Worm (Caenorhabditis elegans): ENCODE measurements around the gene klc-2.

DNA sequence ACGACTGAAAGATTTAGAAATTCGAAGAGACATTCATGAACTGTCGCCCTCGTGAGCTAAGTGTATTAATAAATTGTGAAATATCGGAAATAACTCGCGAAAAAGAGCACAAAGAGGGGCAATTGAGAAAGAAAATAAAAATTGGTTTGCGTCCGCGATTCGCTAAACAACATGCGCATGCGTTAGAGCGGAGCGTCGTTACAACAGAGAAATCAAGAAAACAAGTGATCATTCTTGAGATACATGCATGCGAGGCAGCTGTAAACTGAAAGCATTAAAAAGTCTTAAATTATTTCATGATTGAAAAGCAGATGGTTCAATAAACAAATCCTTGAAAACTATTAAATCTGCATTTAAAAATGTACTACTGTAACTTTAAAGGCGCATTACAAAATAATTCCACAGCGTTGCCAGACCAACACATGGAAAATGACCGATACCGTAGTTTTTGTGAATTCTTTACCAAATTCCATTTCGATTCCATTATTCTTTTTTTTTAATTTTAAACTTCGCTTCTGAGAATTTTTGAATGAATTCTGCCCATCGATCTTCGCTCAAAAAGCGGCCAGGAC lies 44.9 kb downstream of the klc-2 start, which contains the start of the genes cox-16 and syp-2:
- TF ChIP-seq F13C5.2 (tag; optimal IDR thresholded peaks at IDR 0.05) = no peak
- no peak for TF ChIP-seq tra-4 (tag; optimal IDR thresholded peaks at IDR 0.05)
- no peak for TF ChIP-seq flt-1 (GFP tag; IDR thresholded peaks at IDR 0.05)
- no peak for TF ChIP-seq ets-7 (tag; optimal IDR thresholded peaks at IDR 0.05)
- no peak for TF ChIP-seq pes-1 (GFP tag; IDR thresholded peaks at IDR 0.05)
- no peak for TF ChIP-seq hnd-1 (tag; optimal IDR thresholded peaks at IDR 0.05)
- TF ChIP-seq ama-1 (optimal IDR thresholded peaks at IDR 0.05) = no peak
